Fruit fly (Drosophila melanogaster) whole organism, adult: ENCODE results near the gene CG42727.
A peak's percentile ranks its signal among the peaks of the same experiment; 100 is the strongest.

Experiments used
- CG11617 ChIP-seq: fragments of 200-800 bp; sonication (Bioruptor generic); optimal IDR thresholded peaks from 2 replicates; lab custom pipeline; 2017; ENCODE audit warnings: mild to moderate bottlenecking, missing biosample characterization, missing genetic modification reagents, missing genetic modification characterization
- CG12768 ChIP-seq: fragments of 200-800 bp; sonication (Bioruptor generic); optimal IDR thresholded peaks from 2 replicates; lab custom pipeline; 2017; ENCODE audit warnings: missing biosample characterization, missing genetic modification characterization, mild to moderate bottlenecking, moderate library complexity, missing genetic modification reagents
- CG14711 ChIP-seq: fragments of 200-800 bp; sonication (Bioruptor generic); optimal IDR thresholded peaks from 2 replicates; lab custom pipeline; 2018; ENCODE audit warnings: missing biosample characterization, mild to moderate bottlenecking, missing genetic modification characterization, moderate library complexity
- CG1620 ChIP-seq: fragments of 200-800 bp; sonication (Bioruptor generic); optimal IDR thresholded peaks from 2 replicates; lab custom pipeline; 2016; ENCODE audit warnings: missing biosample characterization, missing genetic modification characterization
- CG33017 ChIP-seq: fragments of 200-800 bp; sonication (Bioruptor generic); optimal IDR thresholded peaks from 2 replicates; lab custom pipeline; 2018; ENCODE audit warnings: missing biosample characterization, mild to moderate bottlenecking, missing genetic modification characterization, moderate library complexity
- CG5204 ChIP-seq: fragments of 200-800 bp; sonication (Bioruptor generic); optimal IDR thresholded peaks from 2 replicates; lab custom pipeline; 2016; ENCODE audit warnings: missing biosample characterization, missing genetic modification characterization
- CG7045 ChIP-seq: fragments of 200-800 bp; sonication (Bioruptor generic); optimal IDR thresholded peaks from 2 replicates; lab custom pipeline; 2017; ENCODE audit warnings: missing biosample characterization, mild to moderate bottlenecking, missing genetic modification characterization
- CG7101 ChIP-seq: fragments of 200-800 bp; sonication (Bioruptor generic); optimal IDR thresholded peaks from 2 replicates; lab custom pipeline; 2018; ENCODE audit warnings: missing biosample characterization, mild to moderate bottlenecking, missing genetic modification characterization, moderate library complexity
- Clk ChIP-seq: fragments of 200-800 bp; sonication (Bioruptor generic); optimal IDR thresholded peaks from 2 replicates; lab custom pipeline; 2017; ENCODE audit warnings: missing biosample characterization, missing genetic modification characterization
- Crg-1 ChIP-seq: fragments of 200-800 bp; sonication (Bioruptor generic); optimal IDR thresholded peaks from 2 replicates; lab custom pipeline; 2016; ENCODE audit warnings: missing biosample characterization, missing genetic modification characterization
- Hr96 ChIP-seq: fragments of 200-800 bp; sonication (Bioruptor generic); optimal IDR thresholded peaks from 2 replicates; lab custom pipeline; 2016; ENCODE audit warnings: missing biosample characterization, missing genetic modification characterization
- Mnt ChIP-seq: fragments of 200-800 bp; sonication (Bioruptor generic); optimal IDR thresholded peaks from 2 replicates; lab custom pipeline; 2016; ENCODE audit warnings: missing biosample characterization, mild to moderate bottlenecking, missing genetic modification characterization
- bab1 ChIP-seq: fragments of 200-800 bp; sonication (Bioruptor generic); optimal IDR thresholded peaks from 3 replicates; lab custom pipeline; 2019; ENCODE audit warnings: missing biosample characterization, mild to moderate bottlenecking, missing genetic modification characterization, moderate library complexity
- cic ChIP-seq: fragments of 200-800 bp; sonication (Bioruptor generic); optimal IDR thresholded peaks from 2 replicates; lab custom pipeline; 2017; ENCODE audit warnings: missing biosample characterization, mild to moderate bottlenecking, missing genetic modification characterization, moderate library complexity
- cnc ChIP-seq, 2 experiments: fragments of >200 bp; optimal IDR thresholded peaks; 2 replicates each; lab custom pipeline; 2017
- kay ChIP-seq: fragments of 200-800 bp; sonication (Bioruptor generic); peaks from one replicate; lab custom pipeline; 2016; ENCODE audit warnings: missing biosample characterization, missing genetic modification characterization, borderline replicate concordance
- ovo ChIP-seq: fragments of 200-800 bp; sonication (Bioruptor generic); optimal IDR thresholded peaks from 2 replicates; lab custom pipeline; 2016; ENCODE audit warnings: missing biosample characterization, missing genetic modification characterization
- pad ChIP-seq: fragments of 200-800 bp; sonication (Bioruptor generic); optimal IDR thresholded peaks from 3 replicates; lab custom pipeline; 2017; ENCODE audit warnings: missing biosample characterization, missing genetic modification characterization, mild to moderate bottlenecking, moderate library complexity, missing genetic modification reagents
- tj ChIP-seq: fragments of 200-800 bp; sonication (Bioruptor generic); optimal IDR thresholded peaks from 3 replicates; lab custom pipeline; 2017; ENCODE audit warnings: missing biosample characterization, mild to moderate bottlenecking, missing genetic modification characterization, moderate library complexity
- toe ChIP-seq: fragments of 200-800 bp; sonication (Bioruptor generic); optimal IDR thresholded peaks from 2 replicates; lab custom pipeline; 2016; ENCODE audit warnings: missing biosample characterization, missing genetic modification characterization

Gene CG42727

DNA sequence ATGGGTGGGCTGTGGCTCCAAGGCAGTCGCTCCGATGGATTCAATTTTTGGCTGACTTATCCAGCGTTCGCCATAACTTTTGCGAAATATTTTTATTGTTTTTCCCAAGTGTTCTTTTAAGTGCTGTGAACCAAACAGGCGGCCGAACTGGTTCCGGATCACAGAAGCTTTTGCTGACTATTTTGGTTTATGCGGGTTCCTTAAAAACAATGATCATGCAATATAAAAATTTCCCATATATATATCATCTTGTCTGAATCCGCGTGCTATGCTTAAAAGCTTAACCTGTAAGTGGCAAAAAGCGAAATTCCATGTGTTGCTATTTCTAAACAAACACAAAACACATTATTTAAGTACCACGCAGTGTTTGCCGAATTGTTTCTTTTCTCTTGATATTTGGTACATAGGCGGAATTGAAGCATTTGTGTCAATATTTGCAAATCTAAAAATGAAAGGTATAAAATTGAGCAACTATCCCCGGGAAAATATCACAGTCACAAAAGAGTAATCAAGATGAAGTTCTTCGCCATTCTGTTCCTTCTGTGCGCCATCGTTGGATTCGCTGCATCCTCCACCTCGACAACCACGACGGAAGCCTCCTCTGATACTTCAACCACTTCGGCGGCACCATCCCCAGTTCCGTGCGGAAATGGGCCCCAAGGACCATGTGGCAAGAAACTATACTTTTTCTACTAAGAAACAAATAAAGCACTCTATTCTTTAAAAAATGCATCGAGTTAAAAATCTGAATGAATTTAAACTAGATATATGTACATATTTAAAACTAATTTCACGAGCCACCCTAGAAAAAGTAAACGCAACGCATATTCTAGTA is 27.7 kb upstream of the CG42727 start, which contains the start of the genes CG6276 and CG44040:
TSS of gene CG6276 (minus strand) at position 158 of the 835 bp plus-strand sequence.
TSS of gene CG44040 (plus strand) at position 467 of the 835 bp plus-strand sequence.
- TF ChIP-seq toe (GFP tag; lab: Kevin White, UChicago) (peak; percentile 48), kay (GFP tag; lab: Kevin White, UChicago) (no peak), cic (GFP tag; lab: Kevin White, UChicago) (no peak), CG14711 (peak; percentile 34), CG11617 (GFP tag; lab: Kevin White, UChicago) (peak; percentile 73), CG5204 (GFP tag; lab: Kevin White, UChicago) (peak; percentile 73), cnc (optimal IDR thresholded peaks at IDR 0.05; lab: Kevin White, UChicago) (peak in 1 of 2 experiments; percentile 38), ovo (peak; percentile 7), Hr96 (GFP tag; lab: Kevin White, UChicago) (no peak), CG7101 (tag; lab: Kevin White, UChicago) (peak; percentile 76), Mnt (GFP tag; lab: Kevin White, UChicago) (peak; percentile 27), Clk (GFP tag; lab: Kevin White, UChicago) (no peak), CG7045 (GFP tag; lab: Kevin White, UChicago) (peak; percentile 53), CG1620 (peak; percentile 32), CG12768 (GFP tag; lab: Kevin White, UChicago) (peak; percentile 37), tj (peak; percentile 42), Crg-1 (no peak), CG33017 (tag; lab: Kevin White, UChicago) (peak; percentile 62), bab1 (GFP tag; lab: Kevin White, UChicago) (peak; percentile 42), pad (GFP tag; lab: Kevin White, UChicago) (peak; percentile 43)

DNA sequence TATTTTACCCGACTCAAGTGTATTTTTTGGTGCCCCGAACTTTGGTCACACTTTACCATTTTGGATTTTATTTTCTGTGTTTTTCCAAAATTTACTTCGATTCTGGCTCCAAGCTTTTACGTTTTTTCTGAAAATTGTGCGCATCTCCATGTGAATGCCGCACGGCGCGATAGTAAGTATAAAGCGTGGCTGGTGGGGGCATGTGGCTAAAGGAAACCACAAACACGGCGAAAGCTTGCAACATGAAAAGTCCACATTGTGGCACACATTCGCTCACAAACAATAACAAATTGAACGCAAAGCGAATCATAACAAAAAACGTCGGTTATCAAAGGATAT is 27.1 kb upstream of the CG42727 start, which contains the start of gene ear:
TSS of gene ear (plus strand) at position 10 of the 339 bp plus-strand sequence.
- TF ChIP-seq CG5204 (GFP tag; lab: Kevin White, UChicago) (no peak), CG12768 (GFP tag; lab: Kevin White, UChicago) (no peak), CG7101 (tag; lab: Kevin White, UChicago) (no peak), cnc (optimal IDR thresholded peaks at IDR 0.05; lab: Kevin White, UChicago) (no peak), CG14711 (no peak), toe (GFP tag; lab: Kevin White, UChicago) (no peak), CG33017 (tag; lab: Kevin White, UChicago) (no peak), kay (GFP tag; lab: Kevin White, UChicago) (no peak), CG7045 (GFP tag; lab: Kevin White, UChicago) (no peak), CG1620 (no peak), CG11617 (GFP tag; lab: Kevin White, UChicago) (no peak), tj (no peak), cic (GFP tag; lab: Kevin White, UChicago) (no peak), Mnt (GFP tag; lab: Kevin White, UChicago) (no peak), Crg-1 (no peak)

- TF ChIP-seq ovo (peak; percentile 43), CG14711 (no peak), cnc (optimal IDR thresholded peaks at IDR 0.05; lab: Kevin White, UChicago) (no peak)
These were observed 19.6 kb upstream of the CG42727 start, which contains the start of the genes CG6236 and ea for dm6 chr3R:15328083-15328779. TSS of gene CG6236 (minus strand) at chr3R:15328269. TSS of gene ea (plus strand) at chr3R:15328729.

DNA sequence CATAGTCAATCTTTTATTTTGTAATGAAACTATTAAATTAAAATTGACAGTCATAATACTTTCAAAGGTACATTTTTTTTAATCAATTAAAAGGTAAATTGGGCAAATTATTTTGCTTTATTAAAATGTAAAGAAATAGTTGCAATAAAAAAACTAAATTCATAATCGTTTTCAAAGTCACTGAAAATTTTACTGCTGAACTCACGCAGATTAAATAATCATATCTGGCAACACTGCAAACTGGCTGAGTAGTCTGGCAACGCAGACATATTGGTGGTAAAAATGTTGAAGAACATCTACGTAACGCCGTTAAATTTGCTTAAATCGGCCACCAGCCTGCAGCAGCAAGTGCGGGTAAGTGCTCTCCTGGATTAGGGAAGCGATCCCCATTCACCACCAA is 17.4 kb upstream of the CG42727 start, which contains the start of gene mRpL9:
TSS of gene mRpL9 (plus strand) at position 267 of the 400 bp plus-strand sequence.
- TF ChIP-seq bab1 (GFP tag; lab: Kevin White, UChicago) (peak; percentile 30), CG33017 (tag; lab: Kevin White, UChicago) (no peak), cic (GFP tag; lab: Kevin White, UChicago) (no peak), toe (GFP tag; lab: Kevin White, UChicago) (no peak), Clk (GFP tag; lab: Kevin White, UChicago) (no peak), pad (GFP tag; lab: Kevin White, UChicago) (no peak), CG5204 (GFP tag; lab: Kevin White, UChicago) (no peak), CG12768 (GFP tag; lab: Kevin White, UChicago) (no peak), Mnt (GFP tag; lab: Kevin White, UChicago) (peak; percentile 36), CG1620 (peak; percentile 46), Crg-1 (no peak), ovo (no peak), CG7101 (tag; lab: Kevin White, UChicago) (peak; percentile 57), tj (no peak), CG11617 (GFP tag; lab: Kevin White, UChicago) (no peak), CG14711 (peak; percentile 43), kay (GFP tag; lab: Kevin White, UChicago) (no peak), Hr96 (GFP tag; lab: Kevin White, UChicago) (no peak), cnc (optimal IDR thresholded peaks at IDR 0.05; lab: Kevin White, UChicago) (no peak), CG7045 (GFP tag; lab: Kevin White, UChicago) (no peak)

DNA sequence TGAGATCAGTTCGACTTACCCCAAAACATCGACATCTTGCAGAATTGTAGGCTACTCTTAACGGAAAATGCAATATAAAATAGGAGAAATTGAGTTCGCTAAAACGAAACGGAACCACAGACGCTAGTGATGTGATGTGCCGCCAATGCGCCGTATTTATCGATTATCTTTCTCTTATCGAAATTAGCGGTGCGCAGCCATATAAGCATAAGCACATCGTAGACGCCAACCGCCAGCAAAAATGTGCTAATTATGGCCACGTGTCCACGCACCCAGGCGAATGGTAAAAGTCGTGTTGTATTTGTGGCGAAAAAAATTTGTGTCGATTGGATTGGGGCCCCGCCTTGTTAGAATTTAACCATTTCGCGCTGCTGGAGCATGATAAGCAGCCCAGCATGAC is 14.9 kb upstream of the CG42727 start, which contains the start of the genes Fkbp39 and Cyfip:
TSS of gene Fkbp39 (minus strand) at position 140 of the 400 bp plus-strand sequence.
TSS of gene Cyfip (plus strand) at position 273 of the 400 bp plus-strand sequence.
- TF ChIP-seq cnc (optimal IDR thresholded peaks at IDR 0.05; lab: Kevin White, UChicago), result no peak
- peak; percentile 51 for TF ChIP-seq cic (GFP tag; lab: Kevin White, UChicago)
- TF ChIP-seq bab1 (GFP tag; lab: Kevin White, UChicago), result peak; percentile 79
- TF ChIP-seq Hr96 (GFP tag; lab: Kevin White, UChicago), result no peak
- TF ChIP-seq CG12768 (GFP tag; lab: Kevin White, UChicago), result no peak
- TF ChIP-seq kay (GFP tag; lab: Kevin White, UChicago), result no peak
- TF ChIP-seq toe (GFP tag; lab: Kevin White, UChicago), result no peak
- peak; percentile 66 for TF ChIP-seq pad (GFP tag; lab: Kevin White, UChicago)
- no peak for TF ChIP-seq CG33017 (tag; lab: Kevin White, UChicago)
- TF ChIP-seq CG5204 (GFP tag; lab: Kevin White, UChicago), result no peak
- peak; percentile 40 for TF ChIP-seq CG14711
- TF ChIP-seq Crg-1, result peak; percentile 60
- peak; percentile 42 for TF ChIP-seq CG11617 (GFP tag; lab: Kevin White, UChicago)
- peak; percentile 65 for TF ChIP-seq CG1620
- TF ChIP-seq CG7101 (tag; lab: Kevin White, UChicago), result peak; percentile 44
- TF ChIP-seq Mnt (GFP tag; lab: Kevin White, UChicago), result peak; percentile 99
